Worm (Caenorhabditis elegans) whole organism, L1 larva: ENCODE data around the gene R05D8.11.

Experiments used
- Y116A8C.19 ChIP-seq: sonication (generic microtip); optimal IDR thresholded peaks from 2 replicates; lab custom pipeline; 2016; ENCODE audit warnings: missing compliant biosample characterization, missing genetic modification characterization, borderline replicate concordance
- aly-2 ChIP-seq: fragments of 150-350 bp; optimal IDR thresholded peaks from 2 replicates; lab custom pipeline; 2014; ENCODE audit warnings: missing biosample characterization, missing genetic modification characterization
- ceh-82 ChIP-seq, 3 experiments: fragments of 150-350 bp in 1 of 3; sonication (generic microtip) in 2 of 3; optimal IDR thresholded peaks; 2 replicates each; lab custom pipeline; 2014 to 2017; ENCODE audit warnings: missing biosample characterization in 3 of 3, missing genetic modification characterization in 3 of 3
- elt-2 ChIP-seq: sonication (generic microtip); optimal IDR thresholded peaks from 2 replicates; lab custom pipeline; 2016; ENCODE audit warnings: missing genetic modification characterization, mild to moderate bottlenecking, inconsistent platforms, missing compliant biosample characterization, missing genetic modification reagents
- lin-15B ChIP-seq: fragments of 150-350 bp; sonication (generic microtip); optimal IDR thresholded peaks from 3 replicates; lab custom pipeline; 2014; ENCODE audit warnings: missing biosample characterization, missing genetic modification characterization
- lin-39 ChIP-seq: fragments of 150-350 bp; optimal IDR thresholded peaks from 2 replicates; lab custom pipeline; 2014; ENCODE audit warnings: missing biosample characterization, missing genetic modification reagents, missing genetic modification characterization
- nhr-12 ChIP-seq: sonication (generic microtip); optimal IDR thresholded peaks from 2 replicates; lab custom pipeline; 2017; ENCODE audit warnings: missing biosample characterization, missing genetic modification characterization
- skn-1 ChIP-seq: fragments of 150-350 bp; optimal IDR thresholded peaks from 2 replicates; lab custom pipeline; 2014; ENCODE audit warnings: missing biosample characterization, missing genetic modification characterization
- sptf-1 ChIP-seq: fragments of 150-350 bp; optimal IDR thresholded peaks from 2 replicates; lab custom pipeline; 2014; ENCODE audit warnings: missing biosample characterization, missing genetic modification characterization

- TF ChIP-seq elt-2 (tag; lab: Kevin White, UChicago), result no peak
- TF ChIP-seq sptf-1 (tag; lab: Kevin White, UChicago), result no peak
- no peak for TF ChIP-seq skn-1 (tag; lab: Kevin White, UChicago)
- TF ChIP-seq lin-39, result no peak
- no peak for TF ChIP-seq Y116A8C.19 (tag; lab: Kevin White, UChicago)
- TF ChIP-seq nhr-12, result no peak
- no peak for TF ChIP-seq aly-2 (tag; lab: Kevin White, UChicago)
- no peak for TF ChIP-seq ceh-82 (tag; optimal IDR thresholded peaks at IDR 0.05; lab: Kevin White, UChicago)
- TF ChIP-seq lin-15B (tag; lab: Kevin White, UChicago), result no peak
These were observed 30.7 kb downstream of the R05D8.11 start, which contains the start of gene srx-24 for ce11 chrV:2750006-2750405.
